Fruit fly (Drosophila melanogaster) whole organism, embryonic: ENCODE measurements around the gene CG9269.
A peak's percentile ranks its signal among the peaks of the same experiment; 100 is the strongest.

Experiments
- Aef1 ChIP-seq: fragments of 200-800 bp; sonication (Bioruptor generic); IDR thresholded peaks from 3 replicates; pipeline ENCODE4 v1.3.6; 2022; ENCODE audit warnings: missing biosample characterization, missing genetic modification characterization
- Atf6 ChIP-seq: fragments of 200-800 bp; sonication (Bioruptor generic); IDR thresholded peaks from 2 replicates; pipeline ENCODE4 v1.3.6; 2022; ENCODE audit warnings: missing biosample characterization, missing genetic modification characterization
- CG10959 ChIP-seq: fragments of 200-800 bp; sonication (Bioruptor generic); IDR thresholded peaks from 2 replicates; pipeline ENCODE4 v1.3.6; 2022; ENCODE audit warnings: missing biosample characterization, missing genetic modification characterization
- CG10979 ChIP-seq: fragments of 200-800 bp; sonication (Bioruptor generic); optimal IDR thresholded peaks from 2 replicates; lab custom pipeline; 2018; ENCODE audit warnings: missing biosample characterization, mild to moderate bottlenecking, missing genetic modification characterization, moderate library complexity
- CG11696 ChIP-seq: fragments of 200-800 bp; sonication (Bioruptor generic); IDR thresholded peaks from 2 replicates; pipeline ENCODE4 v1.3.6; 2022; ENCODE audit warnings: missing biosample characterization, missing genetic modification characterization
- CG11723 ChIP-seq: fragments of 200-800 bp; sonication (Bioruptor generic); optimal IDR thresholded peaks from 2 replicates; lab custom pipeline; 2017; ENCODE audit warnings: missing biosample characterization, mild to moderate bottlenecking, missing genetic modification characterization
- CG12236 ChIP-seq: fragments of 200-800 bp; sonication (Bioruptor generic); optimal IDR thresholded peaks from 2 replicates; lab custom pipeline; 2016; ENCODE audit warnings: missing biosample characterization, missing genetic modification characterization
- CG1233 ChIP-seq: fragments of 200-800 bp; sonication (Bioruptor generic); optimal IDR thresholded peaks from 4 replicates; lab custom pipeline; 2018; ENCODE audit warnings: missing biosample characterization, mild to moderate bottlenecking, missing genetic modification characterization
- CG12391 ChIP-seq: fragments of 200-800 bp; sonication (Bioruptor generic); optimal IDR thresholded peaks from 3 replicates; lab custom pipeline; 2018; ENCODE audit warnings: missing biosample characterization, mild to moderate bottlenecking, missing genetic modification characterization, moderate library complexity
- CG14014 ChIP-seq: fragments of 200-800 bp; sonication (Bioruptor generic); IDR thresholded peaks from 2 replicates; pipeline ENCODE4 v1.3.6; 2022; ENCODE audit warnings: missing biosample characterization, missing genetic modification characterization
- CG16815 ChIP-seq: fragments of 200-800 bp; sonication (Bioruptor generic); optimal IDR thresholded peaks from 3 replicates; lab custom pipeline; 2017; ENCODE audit warnings: missing biosample characterization, mild to moderate bottlenecking, missing genetic modification characterization
- CG17361 ChIP-seq: fragments of 200-800 bp; sonication (Bioruptor generic); IDR thresholded peaks from 3 replicates; pipeline ENCODE4 v1.3.6; 2022; ENCODE audit warnings: missing biosample characterization, missing genetic modification characterization
- CG17568 ChIP-seq: fragments of 200-800 bp; sonication (Bioruptor generic); optimal IDR thresholded peaks from 2 replicates; lab custom pipeline; 2018; ENCODE audit warnings: missing biosample characterization, mild to moderate bottlenecking, missing genetic modification characterization, moderate library complexity
- CG18764 ChIP-seq: fragments of 200-800 bp; sonication (Bioruptor generic); optimal IDR thresholded peaks from 3 replicates; lab custom pipeline; 2016; ENCODE audit warnings: missing biosample characterization, missing genetic modification characterization
- CG43689 ChIP-seq: fragments of 200-800 bp; sonication (Bioruptor generic); IDR thresholded peaks from 2 replicates; pipeline ENCODE4 v1.3.6; 2022; ENCODE audit warnings: missing biosample characterization, missing genetic modification characterization
- CG4854 ChIP-seq: fragments of 200-800 bp; sonication (Bioruptor generic); optimal IDR thresholded peaks from 2 replicates; lab custom pipeline; 2016; ENCODE audit warnings: missing biosample characterization, missing genetic modification characterization, inconsistent platforms
- CG6654 ChIP-seq: fragments of 200-800 bp; sonication (Bioruptor generic); optimal IDR thresholded peaks from 2 replicates; lab custom pipeline; 2017; ENCODE audit warnings: missing biosample characterization, mild to moderate bottlenecking, missing genetic modification characterization
- CG8478 ChIP-seq: fragments of >200 bp; optimal IDR thresholded peaks from 2 replicates; lab custom pipeline; 2018
- CG9215 ChIP-seq: fragments of 200-800 bp; sonication (Bioruptor generic); IDR thresholded peaks from 2 replicates; pipeline ENCODE4 v1.3.6; 2022; ENCODE audit warnings: missing biosample characterization, missing genetic modification characterization
- CG9817 ChIP-seq: fragments of 200-800 bp; sonication (Bioruptor generic); optimal IDR thresholded peaks from 2 replicates; lab custom pipeline; 2018; ENCODE audit warnings: missing biosample characterization, mild to moderate bottlenecking, missing genetic modification characterization, moderate library complexity
- Doc3 ChIP-seq: fragments of 200-800 bp; sonication (Bioruptor generic); IDR thresholded peaks from 3 replicates; pipeline ENCODE4 v1.3.6; 2022; ENCODE audit warnings: missing biosample characterization, missing genetic modification characterization; ENCODE audit not compliant: partially characterized antibody
- Fer1 ChIP-seq: fragments of 200-800 bp; sonication (Bioruptor generic); optimal IDR thresholded peaks from 2 replicates; lab custom pipeline; 2017; ENCODE audit warnings: missing biosample characterization, mild to moderate bottlenecking, missing genetic modification characterization
- Gsc ChIP-seq: fragments of 200-800 bp; sonication (Bioruptor generic); IDR thresholded peaks from 2 replicates; pipeline ENCODE4 v1.3.6; 2022; ENCODE audit warnings: missing biosample characterization, missing genetic modification characterization
- Kr ChIP-seq: fragments of 200-800 bp; sonication (Bioruptor generic); optimal IDR thresholded peaks from 2 replicates; lab custom pipeline; 2017; ENCODE audit warnings: missing biosample characterization, mild to moderate bottlenecking, missing genetic modification characterization
- Scr ChIP-seq: fragments of 200-800 bp; sonication (Bioruptor generic); IDR thresholded peaks from 2 replicates; pipeline ENCODE4 v1.3.6; 2022; ENCODE audit warnings: missing biosample characterization, missing genetic modification characterization; ENCODE audit not compliant: partially characterized antibody
- al ChIP-seq: fragments of 200-800 bp; sonication (Bioruptor generic); IDR thresholded peaks from 2 replicates; pipeline ENCODE4 v1.3.6; 2022; ENCODE audit warnings: missing biosample characterization, missing genetic modification characterization
- ase ChIP-seq: fragments of 200-800 bp; sonication (Bioruptor generic); IDR thresholded peaks from 3 replicates; pipeline ENCODE4 v1.3.6; 2022; ENCODE audit warnings: missing biosample characterization, missing genetic modification characterization
- btn ChIP-seq: fragments of 200-800 bp; sonication (Bioruptor generic); optimal IDR thresholded peaks from 2 replicates; lab custom pipeline; 2016; ENCODE audit warnings: missing biosample characterization, missing genetic modification characterization
- chif ChIP-seq, 2 experiments: fragments of 200-800 bp; sonication (Bioruptor generic); optimal IDR thresholded peaks; 3 replicates each; lab custom pipeline; 2016; ENCODE audit warnings: missing biosample characterization in 2 of 2, missing genetic modification characterization in 2 of 2
- chm ChIP-seq: fragments of 200-800 bp; sonication (Bioruptor generic); IDR thresholded peaks from 2 replicates; pipeline ENCODE4 v1.3.6; 2022; ENCODE audit warnings: missing biosample characterization, missing genetic modification characterization
- crol ChIP-seq: fragments of 200-800 bp; sonication (Bioruptor generic); IDR thresholded peaks from 2 replicates; pipeline ENCODE4 v1.3.6; 2022; ENCODE audit warnings: missing biosample characterization, missing genetic modification characterization
- cwo ChIP-seq: fragments of 200-800 bp; sonication (Bioruptor generic); optimal IDR thresholded peaks from 3 replicates; lab custom pipeline; 2017; ENCODE audit warnings: missing biosample characterization, missing genetic modification characterization, mild to moderate bottlenecking, moderate library complexity, missing genetic modification reagents
- danr ChIP-seq: fragments of 200-800 bp; sonication (Bioruptor generic); IDR thresholded peaks from 2 replicates; pipeline ENCODE4 v1.3.6; 2022; ENCODE audit warnings: missing biosample characterization, missing genetic modification characterization
- dati ChIP-seq: fragments of 200-800 bp; sonication (Bioruptor generic); IDR thresholded peaks from 2 replicates; pipeline ENCODE4 v1.3.6; 2022; ENCODE audit warnings: missing biosample characterization, missing genetic modification characterization
- eyg ChIP-seq: fragments of 200-800 bp; sonication (Bioruptor generic); optimal IDR thresholded peaks from 3 replicates; lab custom pipeline; 2016; ENCODE audit warnings: missing biosample characterization, missing genetic modification characterization
- hbn ChIP-seq: fragments of 200-800 bp; sonication (Bioruptor generic); IDR thresholded peaks from 2 replicates; pipeline ENCODE4 v1.3.6; 2022; ENCODE audit warnings: missing biosample characterization, missing genetic modification characterization; ENCODE audit not compliant: partially characterized antibody
- insv ChIP-seq, 2 experiments: fragments of 200-800 bp; sonication (Bioruptor generic); optimal IDR thresholded peaks; 3 replicates each; lab custom pipeline; 2016 to 2018; ENCODE audit warnings: missing biosample characterization in 2 of 2, missing genetic modification characterization in 2 of 2
- jigr1 ChIP-seq: fragments of 200-800 bp; sonication (Bioruptor generic); IDR thresholded peaks from 3 replicates; pipeline ENCODE4 v1.3.6; 2022; ENCODE audit warnings: missing biosample characterization, missing genetic modification characterization
- kay ChIP-seq: fragments of 200-800 bp; sonication (Bioruptor generic); optimal IDR thresholded peaks from 2 replicates; lab custom pipeline; 2016; ENCODE audit warnings: missing biosample characterization, missing genetic modification characterization
- lmd ChIP-seq: fragments of 200-800 bp; sonication (Bioruptor generic); IDR thresholded peaks from 2 replicates; pipeline ENCODE4 v1.3.6; 2022; ENCODE audit warnings: missing biosample characterization, missing genetic modification characterization
- mirr ChIP-seq: fragments of 200-800 bp; sonication (Bioruptor generic); optimal IDR thresholded peaks from 3 replicates; lab custom pipeline; 2018; ENCODE audit warnings: missing biosample characterization, mild to moderate bottlenecking, missing genetic modification characterization
- oc ChIP-seq: fragments of 200-800 bp; sonication (Bioruptor generic); optimal IDR thresholded peaks from 2 replicates; lab custom pipeline; 2018; ENCODE audit warnings: missing biosample characterization, mild to moderate bottlenecking, missing genetic modification characterization, moderate library complexity
- onecut ChIP-seq: fragments of 200-800 bp; sonication (Bioruptor generic); IDR thresholded peaks from 2 replicates; pipeline ENCODE4 v1.3.6; 2022; ENCODE audit warnings: missing biosample characterization, missing genetic modification characterization
- pnt ChIP-seq: fragments of 200-800 bp; sonication (Bioruptor generic); optimal IDR thresholded peaks from 3 replicates; lab custom pipeline; 2016; ENCODE audit warnings: missing biosample characterization, missing genetic modification characterization
- pum ChIP-seq: fragments of 200-800 bp; sonication (Bioruptor generic); optimal IDR thresholded peaks from 2 replicates; lab custom pipeline; 2016; ENCODE audit warnings: missing biosample characterization, missing genetic modification characterization
- sens-2 ChIP-seq: fragments of 200-800 bp; sonication (Bioruptor generic); IDR thresholded peaks from 2 replicates; pipeline ENCODE4 v1.3.6; 2022; ENCODE audit warnings: missing biosample characterization, missing genetic modification characterization
- tio ChIP-seq: fragments of 200-800 bp; sonication (Bioruptor generic); optimal IDR thresholded peaks from 2 replicates; lab custom pipeline; 2017; ENCODE audit warnings: missing biosample characterization, missing genetic modification characterization, inconsistent platforms
- twi ChIP-seq: fragments of 200-800 bp; optimal IDR thresholded peaks from 2 replicates; lab custom pipeline; 2019; ENCODE audit warnings: missing biosample characterization, mild to moderate bottlenecking, missing genetic modification characterization, moderate library complexity
- tx ChIP-seq: fragments of 200-800 bp; sonication (Bioruptor generic); optimal IDR thresholded peaks from 2 replicates; lab custom pipeline; 2016; ENCODE audit warnings: missing biosample characterization, missing genetic modification characterization

Gene CG9269

dm6 chr3R:13644778-13645660 lies 29.3 kb downstream of the CG9269 start (continued):
- TF ChIP-seq CG11696 (GFP tag; lab: Robert Waterston, UW) = peak; percentile 20
- no peak for TF ChIP-seq eyg
- no peak for TF ChIP-seq pum (GFP tag; lab: Kevin White, UChicago)
- TF ChIP-seq Scr (GFP tag; lab: Robert Waterston, UW) = no peak
- TF ChIP-seq Kr = no peak
- TF ChIP-seq CG43689 (GFP tag; lab: Robert Waterston, UW) = no peak
- TF ChIP-seq CG4854 = no peak
- no peak for TF ChIP-seq Aef1 (GFP tag; lab: Robert Waterston, UW)
- no peak for TF ChIP-seq CG11723
- TF ChIP-seq al (GFP tag; lab: Robert Waterston, UW) = no peak
- TF ChIP-seq CG9817 (tag; lab: Kevin White, UChicago) = no peak
- TF ChIP-seq tx (GFP tag; lab: Kevin White, UChicago) = no peak
- peak; percentile 59; the same call in 1 of the 2 replicates for TF ChIP-seq Atf6 (GFP tag; lab: Robert Waterston, UW)
- TF ChIP-seq CG10979 (tag; lab: Kevin White, UChicago) = peak; percentile 25
- TF ChIP-seq Doc3 (GFP tag; lab: Robert Waterston, UW) = no peak
- TF ChIP-seq CG1233 (GFP tag; lab: Kevin White, UChicago) = peak; percentile 10
- TF ChIP-seq crol (GFP tag; lab: Robert Waterston, UW) = peak; percentile 89
- TF ChIP-seq CG6654 (GFP tag; lab: Kevin White, UChicago) = no peak
- TF ChIP-seq CG17568 (GFP tag; lab: Kevin White, UChicago) = peak; percentile 63

dm6 chr3R:13645874-13646370 lies 30.2 kb downstream of the CG9269 start, which contains the start of gene sqd:
sqd (minus strand) TSS chr3R:13646304.
- TF ChIP-seq lmd (GFP tag; lab: Robert Waterston, UW) = no peak; the same call in 1 of the 2 replicates
- no peak for TF ChIP-seq dati
- TF ChIP-seq Gsc (GFP tag; lab: Robert Waterston, UW) = no peak
- TF ChIP-seq tio (GFP tag; lab: Kevin White, UChicago) = no peak
- no peak for TF ChIP-seq CG8478
- TF ChIP-seq pnt (GFP tag; lab: Kevin White, UChicago) = no peak
- TF ChIP-seq onecut (GFP tag; lab: Robert Waterston, UW) = 0 out of 2 replicates have a peak, but pooled peaks have one; percentile 14
- TF ChIP-seq oc (tag; lab: Kevin White, UChicago) = no peak
- no peak for TF ChIP-seq twi (tag; lab: Kevin White, UChicago)
- peak in 1 of 2 experiments; percentile 39 for TF ChIP-seq insv (GFP tag; optimal IDR thresholded peaks at IDR 0.05; lab: Kevin White, UChicago)
- TF ChIP-seq chif (GFP tag; optimal IDR thresholded peaks at IDR 0.05; lab: Kevin White, UChicago) = peak; percentile 16 to 26
- no peak for TF ChIP-seq ase (GFP tag; lab: Robert Waterston, UW)
- TF ChIP-seq kay (GFP tag; lab: Kevin White, UChicago) = peak; percentile 10
- TF ChIP-seq cwo (GFP tag; lab: Kevin White, UChicago) = no peak
- peak; percentile 19 for TF ChIP-seq CG18764 (GFP tag; lab: Kevin White, UChicago)
- peak; percentile 27 for TF ChIP-seq CG12236
- TF ChIP-seq CG14014 (GFP tag; lab: Robert Waterston, UW) = 0 out of 2 replicates have a peak, but pooled peaks have one; percentile 25
- no peak for TF ChIP-seq sens-2
- no peak for TF ChIP-seq hbn (GFP tag; lab: Robert Waterston, UW)
- TF ChIP-seq CG12391 = peak; percentile 29
- TF ChIP-seq mirr (GFP tag; lab: Kevin White, UChicago) = no peak
- TF ChIP-seq Fer1 (GFP tag; lab: Kevin White, UChicago) = peak; percentile 30
- no peak for TF ChIP-seq CG9215 (GFP tag; lab: Robert Waterston, UW)
- no peak for TF ChIP-seq jigr1 (GFP tag; lab: Robert Waterston, UW)
- TF ChIP-seq CG10959 = no peak
- TF ChIP-seq btn (GFP tag; lab: Kevin White, UChicago) = peak; percentile 57
- TF ChIP-seq CG9817 (tag; lab: Kevin White, UChicago) = peak; percentile 39
- no peak for TF ChIP-seq chm (GFP tag; lab: Robert Waterston, UW)
- TF ChIP-seq CG17361 (GFP tag; lab: Robert Waterston, UW) = no peak
- no peak for TF ChIP-seq danr
- no peak for TF ChIP-seq CG16815 (GFP tag; lab: Kevin White, UChicago)
